Worm (Caenorhabditis elegans): ENCODE results near the gene oga-1.

The oga-1 gene

ce11 chrX:9300379-9300778, 46.9 kb downstream of the oga-1 start:
- peak; percentile 95 for TF ChIP-seq hlh-1 (tag; optimal IDR thresholded peaks at IDR 0.05)
- no peak for TF ChIP-seq bed-3 (GFP tag; optimal IDR thresholded peaks at IDR 0.05)
- no peak for TF ChIP-seq nhr-2 (tag; optimal IDR thresholded peaks at IDR 0.05)
- peak; percentile 48 for TF ChIP-seq unc-62 (GFP tag; optimal IDR thresholded peaks at IDR 0.05)
- TF ChIP-seq unc-120 (tag; optimal IDR thresholded peaks at IDR 0.05; ENCODE audit: poor library complexity, severe bottlenecking) = peak; percentile 62
- TF ChIP-seq nhr-28 (tag; optimal IDR thresholded peaks at IDR 0.05) = no peak

ce11 chrX:9298846-9299245, 48.4 kb downstream of the oga-1 start, which contains the start of gene B0416.2:
TSS of gene B0416.2 (plus strand) at chrX:9299146.
- TF ChIP-seq sptf-1 (tag; optimal IDR thresholded peaks at IDR 0.05) = no peak
- TF ChIP-seq zip-8 (tag; optimal IDR thresholded peaks at IDR 0.05) = no peak
- TF ChIP-seq M03D4.4 (tag; optimal IDR thresholded peaks at IDR 0.05) = no peak
- no peak for TF ChIP-seq mep-1 (tag; optimal IDR thresholded peaks at IDR 0.05)
- no peak for TF ChIP-seq sem-2 (GFP tag; optimal IDR thresholded peaks at IDR 0.05)
- TF ChIP-seq nhr-76 (tag; optimal IDR thresholded peaks at IDR 0.05) = no peak
- TF ChIP-seq ceh-39 (tag; optimal IDR thresholded peaks at IDR 0.05) = no peak
- no peak for TF ChIP-seq unc-39 (tag; optimal IDR thresholded peaks at IDR 0.05)

ce11 chrX:9297834-9298233, 49.4 kb downstream of the oga-1 start, which contains the start of gene B0416.7:
TSS of gene B0416.7 (minus strand) at chrX:9297934.
- TF ChIP-seq snpc-4 (tag; optimal IDR thresholded peaks at IDR 0.05) = no peak
- no peak for TF ChIP-seq nhr-12 (tag; optimal IDR thresholded peaks at IDR 0.05)
- TF ChIP-seq sptf-1 (tag; optimal IDR thresholded peaks at IDR 0.05) = no peak
- no peak for TF ChIP-seq cnd-1 (tag; optimal IDR thresholded peaks at IDR 0.05)
- no peak for TF ChIP-seq ceh-39 (tag; optimal IDR thresholded peaks at IDR 0.05)
- no peak for TF ChIP-seq tbx-8 (GFP tag; optimal IDR thresholded peaks at IDR 0.05)
- no peak for TF ChIP-seq nhr-28 (tag; optimal IDR thresholded peaks at IDR 0.05)
- no peak for TF ChIP-seq M03D4.4 (tag; optimal IDR thresholded peaks at IDR 0.05)
- no peak for TF ChIP-seq unc-62 (GFP tag; optimal IDR thresholded peaks at IDR 0.05)
- no peak for TF ChIP-seq ceh-43 (GFP tag; optimal IDR thresholded peaks at IDR 0.05)
- no peak for TF ChIP-seq sem-2 (GFP tag; optimal IDR thresholded peaks at IDR 0.05)
- no peak for TF ChIP-seq lin-13 (tag; optimal IDR thresholded peaks at IDR 0.05)

ce11 chrX:9296591-9296990, 50.6 kb downstream of the oga-1 start, which contains the start of gene gly-13:
TSS of gene gly-13 (minus strand) at chrX:9296622.
- TF ChIP-seq sem-2 (GFP tag; optimal IDR thresholded peaks at IDR 0.05) (peak; percentile 48), ceh-43 (GFP tag; optimal IDR thresholded peaks at IDR 0.05) (peak; percentile 56), cnd-1 (tag; optimal IDR thresholded peaks at IDR 0.05) (peak; percentile 33), lin-32 (GFP tag; optimal IDR thresholded peaks at IDR 0.05) (peak; percentile 35), pha-4 (tag; optimal IDR thresholded peaks at IDR 0.05) (peak; percentile 4), mep-1 (tag; optimal IDR thresholded peaks at IDR 0.05) (peak; percentile 56), ceh-83 (GFP tag; optimal IDR thresholded peaks at IDR 0.05) (peak; percentile 19), lsy-2 (tag; optimal IDR thresholded peaks at IDR 0.05) (peak; percentile 41), M03D4.4 (tag; optimal IDR thresholded peaks at IDR 0.05) (no peak), lin-13 (tag; optimal IDR thresholded peaks at IDR 0.05) (no peak), sptf-1 (tag; optimal IDR thresholded peaks at IDR 0.05) (peak; percentile 87), blmp-1 (tag; optimal IDR thresholded peaks at IDR 0.05) (peak; percentile 10), flh-1 (GFP tag; optimal IDR thresholded peaks at IDR 0.05) (peak; percentile 9), hlh-1 (tag; optimal IDR thresholded peaks at IDR 0.05) (peak; percentile 29), nhr-2 (tag; optimal IDR thresholded peaks at IDR 0.05) (no peak), bed-3 (GFP tag; optimal IDR thresholded peaks at IDR 0.05) (peak; percentile 26), unc-120 (tag; optimal IDR thresholded peaks at IDR 0.05; ENCODE audit: poor library complexity, severe bottlenecking) (no peak), nhr-237 (tag; optimal IDR thresholded peaks at IDR 0.05) (no peak), tbx-8 (GFP tag; optimal IDR thresholded peaks at IDR 0.05) (peak; percentile 31), ces-1 (GFP tag; optimal IDR thresholded peaks at IDR 0.05) (peak; percentile 11), ztf-11 (tag; optimal IDR thresholded peaks at IDR 0.05) (peak; percentile 15), nhr-76 (tag; optimal IDR thresholded peaks at IDR 0.05) (peak; percentile 65), elt-1 (tag; optimal IDR thresholded peaks at IDR 0.05; ENCODE audit: borderline replicate concordance, insufficient read depth) (no peak), mls-2 (tag; optimal IDR thresholded peaks at IDR 0.05) (peak; percentile 72), ham-2 (GFP tag; optimal IDR thresholded peaks at IDR 0.05) (peak; percentile 27), zip-8 (tag; optimal IDR thresholded peaks at IDR 0.05) (no peak), elt-3 (tag; optimal IDR thresholded peaks at IDR 0.05) (no peak)

Measured in whole organism, mixed stage, embryonic.